Fruit fly (Drosophila melanogaster) whole organism, prepupa: ENCODE measurements around the gene Sol1.

Source experiments
- CG1621 ChIP-seq: fragments of 200-800 bp; sonication (Bioruptor generic); optimal IDR thresholded peaks from 3 replicates; lab custom pipeline; 2018; ENCODE audit warnings: missing biosample characterization, mild to moderate bottlenecking, missing genetic modification characterization
- CG3032 ChIP-seq: fragments of 200-800 bp; optimal IDR thresholded peaks from 2 replicates; lab custom pipeline; 2019; ENCODE audit warnings: missing biosample characterization, mild to moderate bottlenecking, missing genetic modification characterization, moderate library complexity
- CG31627 ChIP-seq: fragments of 200-800 bp; sonication (Bioruptor generic); optimal IDR thresholded peaks from 3 replicates; lab custom pipeline; 2016; ENCODE audit warnings: missing biosample characterization, missing genetic modification characterization
- CG6276 ChIP-seq: fragments of 200-800 bp; sonication (Bioruptor generic); optimal IDR thresholded peaks from 2 replicates; lab custom pipeline; 2017; ENCODE audit warnings: missing biosample characterization, mild to moderate bottlenecking, missing genetic modification characterization
- CG6808 ChIP-seq: fragments of 200-800 bp; sonication (Bioruptor generic); optimal IDR thresholded peaks from 3 replicates; lab custom pipeline; 2017; ENCODE audit warnings: missing biosample characterization, missing genetic modification characterization, mild to moderate bottlenecking, moderate library complexity, missing genetic modification reagents
- CG6854 ChIP-seq: fragments of 200-800 bp; sonication (Bioruptor generic); optimal IDR thresholded peaks from 2 replicates; lab custom pipeline; 2017; ENCODE audit warnings: missing biosample characterization, mild to moderate bottlenecking, missing genetic modification characterization
- CG7368 ChIP-seq: fragments of 200-800 bp; sonication (Bioruptor generic); optimal IDR thresholded peaks from 3 replicates; lab custom pipeline; 2016; ENCODE audit warnings: missing biosample characterization, missing genetic modification characterization
- CG8319 ChIP-seq: fragments of 200-800 bp; sonication (Bioruptor generic); optimal IDR thresholded peaks from 3 replicates; lab custom pipeline; 2016; ENCODE audit warnings: missing biosample characterization, missing genetic modification characterization
- CG9139 ChIP-seq: fragments of 200-800 bp; sonication (Bioruptor generic); optimal IDR thresholded peaks from 3 replicates; lab custom pipeline; 2017; ENCODE audit warnings: missing biosample characterization, mild to moderate bottlenecking, missing genetic modification characterization
- Eip75B ChIP-seq: fragments of 200-800 bp; sonication (Bioruptor generic); optimal IDR thresholded peaks from 3 replicates; lab custom pipeline; 2016; ENCODE audit warnings: missing biosample characterization, missing genetic modification characterization
- Eip78C ChIP-seq: fragments of 200-800 bp; sonication (Bioruptor generic); peaks from one replicate; lab custom pipeline; 2016; ENCODE audit warnings: missing biosample characterization, missing genetic modification characterization
- Eip93F ChIP-seq: fragments of 200-800 bp; sonication (Bioruptor generic); optimal IDR thresholded peaks from 2 replicates; lab custom pipeline; 2016; ENCODE audit warnings: missing biosample characterization, mild to moderate bottlenecking, missing genetic modification characterization
- Ets96B ChIP-seq: fragments of 200-800 bp; optimal IDR thresholded peaks from 2 replicates; lab custom pipeline; 2019; ENCODE audit warnings: missing biosample characterization, mild to moderate bottlenecking, missing genetic modification characterization, moderate library complexity
- Hr4 ChIP-seq: fragments of 200-800 bp; sonication (Bioruptor generic); optimal IDR thresholded peaks from 3 replicates; lab custom pipeline; 2016; ENCODE audit warnings: missing biosample characterization, missing genetic modification characterization
- Lpt ChIP-seq: fragments of 200-800 bp; sonication (Bioruptor generic); optimal IDR thresholded peaks from 3 replicates; lab custom pipeline; 2016; ENCODE audit warnings: missing biosample characterization, missing genetic modification characterization
- Met ChIP-seq: fragments of 200-800 bp; sonication (Bioruptor generic); optimal IDR thresholded peaks from 3 replicates; lab custom pipeline; 2016; ENCODE audit warnings: missing biosample characterization, missing genetic modification characterization
- Sox102F ChIP-seq: fragments of 200-800 bp; sonication (Bioruptor generic); optimal IDR thresholded peaks from 2 replicates; lab custom pipeline; 2016; ENCODE audit warnings: missing biosample characterization, mild to moderate bottlenecking, missing genetic modification characterization
- Sox15 ChIP-seq: fragments of 200-800 bp; sonication (Bioruptor generic); optimal IDR thresholded peaks from 3 replicates; lab custom pipeline; 2016; ENCODE audit warnings: missing biosample characterization, missing genetic modification characterization
- achi ChIP-seq: fragments of 200-800 bp; sonication (Bioruptor generic); optimal IDR thresholded peaks from 3 replicates; lab custom pipeline; 2016; ENCODE audit warnings: missing biosample characterization, missing genetic modification characterization
- esn ChIP-seq: fragments of 200-800 bp; sonication (Bioruptor generic); optimal IDR thresholded peaks from 2 replicates; lab custom pipeline; 2016; ENCODE audit warnings: missing biosample characterization, mild to moderate bottlenecking, missing genetic modification characterization, moderate library complexity
- fd59A ChIP-seq: fragments of 200-800 bp; sonication (Bioruptor generic); optimal IDR thresholded peaks from 2 replicates; lab custom pipeline; 2017; ENCODE audit warnings: missing biosample characterization, mild to moderate bottlenecking, missing genetic modification characterization, missing genetic modification reagents
- fkh ChIP-seq: fragments of 200-800 bp; sonication (Bioruptor generic); optimal IDR thresholded peaks from 3 replicates; lab custom pipeline; 2017; ENCODE audit warnings: missing biosample characterization, mild to moderate bottlenecking, missing genetic modification characterization, moderate library complexity
- net ChIP-seq: fragments of 200-800 bp; sonication (Bioruptor generic); optimal IDR thresholded peaks from 3 replicates; lab custom pipeline; 2016; ENCODE audit warnings: missing biosample characterization, missing genetic modification characterization
- pdm3 ChIP-seq: fragments of 200-800 bp; sonication (Bioruptor generic); optimal IDR thresholded peaks from 3 replicates; lab custom pipeline; 2016; ENCODE audit warnings: missing biosample characterization, missing genetic modification characterization
- salr ChIP-seq, 2 experiments: fragments of 200-800 bp; sonication (Bioruptor generic); optimal IDR thresholded peaks; 3 replicates each; lab custom pipeline; 2016 to 2018; ENCODE audit warnings: missing biosample characterization in 2 of 2, missing genetic modification characterization in 2 of 2, mild to moderate bottlenecking in 1 of 2
- ss ChIP-seq, 2 experiments: fragments of 200-800 bp; sonication (Bioruptor generic); optimal IDR thresholded peaks; 2 replicates in 1 of 2; 3 replicates in 1 of 2; lab custom pipeline; 2017 to 2018; ENCODE audit warnings: mild to moderate bottlenecking in 2 of 2, missing biosample characterization in 2 of 2, missing genetic modification characterization in 2 of 2, moderate library complexity in 1 of 2
- svp ChIP-seq: fragments of 200-800 bp; sonication (Bioruptor generic); peaks from one replicate; lab custom pipeline; 2016; ENCODE audit warnings: missing biosample characterization, missing genetic modification characterization
- vri ChIP-seq: fragments of 200-800 bp; sonication (Bioruptor generic); optimal IDR thresholded peaks from 3 replicates; lab custom pipeline; 2016; ENCODE audit warnings: missing biosample characterization, mild to moderate bottlenecking, missing genetic modification characterization

The Sol1 gene

DNA sequence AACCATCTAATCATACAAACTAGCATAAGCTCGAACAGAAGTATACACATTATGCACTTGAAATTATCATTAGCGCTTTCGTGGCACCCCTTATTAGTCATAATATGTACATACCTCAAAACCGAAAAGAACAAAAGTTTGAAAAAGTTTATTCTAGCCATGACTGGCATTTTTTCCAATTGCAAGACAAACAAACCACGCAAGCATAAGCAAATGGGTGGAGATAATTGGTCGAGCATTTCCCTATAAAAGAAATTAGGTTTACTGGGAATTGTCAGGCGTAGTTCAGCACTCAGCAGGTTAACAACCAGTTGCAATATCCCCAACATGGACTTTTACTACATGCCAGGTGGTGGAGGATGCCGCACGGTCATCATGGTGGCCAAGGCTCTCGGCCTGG is 14.4 kb upstream of the Sol1 start, which contains the start of gene GstD2:
Gene GstD2 (plus strand): TSS at position 301 of the 400 bp plus-strand sequence.
- TF ChIP-seq pdm3 (GFP tag; lab: Kevin White, UChicago): no peak
- TF ChIP-seq Eip78C (GFP tag; lab: Kevin White, UChicago): peak; percentile 7

DNA sequence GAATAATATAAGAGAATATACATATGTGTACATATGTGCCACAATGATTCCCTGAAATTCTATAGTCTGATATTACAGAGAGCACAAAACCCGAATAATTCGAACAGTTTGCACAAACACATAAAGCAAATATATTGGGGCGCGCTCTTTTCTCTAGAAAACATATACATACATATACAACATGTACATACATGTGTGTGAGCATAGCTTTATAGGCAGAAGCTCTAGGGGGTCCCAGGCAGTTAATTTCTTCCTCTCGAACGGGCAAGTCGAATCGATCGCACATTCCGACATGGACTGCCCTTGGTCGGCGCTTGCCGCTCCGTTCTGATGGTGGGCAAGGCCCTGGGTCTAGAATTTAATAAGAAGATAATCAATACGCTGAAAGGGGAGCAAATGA is 13.2 kb upstream of the Sol1 start, which contains the start of gene GstD3:
Gene GstD3 (plus strand): TSS at position 269 of the 400 bp plus-strand sequence.
- TF ChIP-seq svp (GFP tag; lab: Kevin White, UChicago) (peak; percentile 60), Eip78C (GFP tag; lab: Kevin White, UChicago) (peak; percentile 4), achi (GFP tag; lab: Kevin White, UChicago) (no peak)

DNA sequence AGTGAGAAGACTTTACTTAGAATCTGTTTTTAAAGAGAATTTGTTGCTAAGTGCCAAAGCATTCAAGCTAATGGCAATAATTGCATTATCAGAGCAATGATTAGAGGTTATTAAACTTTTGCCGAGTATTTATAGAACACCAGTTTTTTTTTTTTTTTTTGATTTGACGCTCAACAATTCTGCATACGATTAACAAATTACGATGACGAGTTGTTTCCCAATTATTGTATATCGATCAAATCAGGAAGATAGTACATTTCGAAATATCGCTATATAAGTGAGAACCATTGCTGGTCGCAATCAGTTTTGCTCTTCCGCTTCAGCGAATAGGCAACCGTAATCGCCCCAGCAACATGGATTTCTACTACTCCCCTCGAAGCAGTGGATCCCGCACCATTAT is 12.2 kb upstream of the Sol1 start, which contains the start of gene GstD4:
Gene GstD4 (plus strand): TSS at position 301 of the 400 bp plus-strand sequence.
- TF ChIP-seq fd59A (GFP tag; lab: Kevin White, UChicago) (no peak), Sox15 (GFP tag; lab: Kevin White, UChicago) (no peak), esn (GFP tag; lab: Kevin White, UChicago) (no peak), fkh (GFP tag; lab: Kevin White, UChicago) (no peak), CG9139 (GFP tag; lab: Kevin White, UChicago) (no peak), ss (GFP tag; optimal IDR thresholded peaks at IDR 0.05; lab: Kevin White, UChicago) (no peak)

dm6 chr3R:12375258-12375783 is 10.7 kb upstream of the Sol1 start, which contains the start of gene GstD5:
Gene GstD5, plus strand, starts transcription at chr3R:12375733.
- TF ChIP-seq CG3032 (tag; lab: Kevin White, UChicago) (no peak), fkh (GFP tag; lab: Kevin White, UChicago) (peak; percentile 23), Eip78C (GFP tag; lab: Kevin White, UChicago) (peak; percentile 6)

DNA sequence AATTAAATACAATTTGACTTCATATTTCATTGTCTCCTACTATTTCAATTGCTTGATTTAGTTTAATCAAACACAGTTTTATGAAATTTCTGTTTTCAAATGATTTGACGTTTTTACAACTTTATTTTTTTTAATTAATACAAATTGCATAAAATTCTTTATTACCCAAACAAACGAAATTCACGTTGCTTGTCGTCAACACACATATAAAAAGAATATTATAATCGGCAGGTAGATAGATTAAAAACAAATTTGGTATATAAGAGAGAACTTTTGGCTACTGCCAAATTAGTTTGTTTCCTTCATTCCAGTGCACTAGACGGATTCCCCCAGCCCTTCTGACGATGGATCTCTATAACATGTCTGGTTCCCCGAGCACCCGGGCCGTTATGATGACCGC is 9.2 kb upstream of the Sol1 start, which contains the start of gene GstD6:
Gene GstD6 (plus strand): TSS at position 301 of the 400 bp plus-strand sequence.
- no peak for TF ChIP-seq CG7368 (GFP tag; lab: Kevin White, UChicago)

DNA sequence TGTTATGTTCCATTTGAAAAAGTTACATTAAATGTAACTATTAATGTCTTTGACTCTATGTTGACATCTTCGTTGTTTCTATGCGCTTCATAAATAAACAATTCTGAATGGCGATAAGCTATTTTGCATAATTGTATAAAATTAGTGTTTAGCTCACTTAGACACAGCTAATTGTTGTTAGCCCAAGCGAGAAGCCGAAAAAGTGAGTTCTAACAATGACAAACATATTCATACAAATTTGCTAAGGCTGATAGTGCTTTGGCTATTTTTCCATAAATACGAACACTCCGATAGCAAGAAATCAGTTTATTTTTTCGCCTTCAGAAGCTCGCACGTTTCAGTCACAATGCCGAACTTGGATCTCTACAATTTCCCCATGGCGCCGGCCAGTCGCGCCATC is 7.8 kb upstream of the Sol1 start, which contains the start of gene GstD7:
Gene GstD7 (plus strand): TSS at position 301 of the 400 bp plus-strand sequence.
- TF ChIP-seq CG6808 (GFP tag; lab: Kevin White, UChicago) (no peak), CG1621 (tag; lab: Kevin White, UChicago) (no peak), net (GFP tag; lab: Kevin White, UChicago) (no peak), Sox102F (GFP tag; lab: Kevin White, UChicago) (no peak), CG7368 (GFP tag; lab: Kevin White, UChicago) (no peak), ss (GFP tag; optimal IDR thresholded peaks at IDR 0.05; lab: Kevin White, UChicago) (no peak), Eip75B (GFP tag; lab: Kevin White, UChicago) (no peak), achi (GFP tag; lab: Kevin White, UChicago) (no peak), CG31627 (GFP tag; lab: Kevin White, UChicago) (no peak), salr (GFP tag; optimal IDR thresholded peaks at IDR 0.05; lab: Kevin White, UChicago) (no peak), Eip93F (no peak), CG6276 (GFP tag; lab: Kevin White, UChicago) (no peak), CG6854 (GFP tag; lab: Kevin White, UChicago) (no peak), Lpt (no peak), esn (GFP tag; lab: Kevin White, UChicago) (no peak), CG8319 (no peak), Ets96B (no peak), vri (GFP tag; lab: Kevin White, UChicago) (no peak), svp (GFP tag; lab: Kevin White, UChicago) (no peak), Eip78C (GFP tag; lab: Kevin White, UChicago) (no peak)

DNA sequence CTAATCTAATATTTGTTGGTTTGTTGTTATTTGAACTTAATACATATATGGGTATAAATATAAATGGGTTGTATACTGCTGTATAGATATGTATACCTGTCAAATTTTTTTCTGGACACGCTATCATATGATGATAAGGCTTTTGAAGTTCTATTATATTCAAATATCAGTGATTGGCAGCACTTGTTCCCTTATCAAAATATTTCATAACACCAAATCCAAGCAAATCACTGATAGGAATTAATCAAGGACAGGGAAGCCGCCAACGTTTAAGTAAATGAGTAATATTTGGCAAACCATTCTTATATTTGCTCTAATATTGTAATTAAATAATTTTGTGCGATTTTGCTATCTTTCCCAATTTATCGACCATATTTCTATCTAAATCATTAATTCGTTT is 6.8 kb upstream of the Sol1 start:
- TF ChIP-seq Met (no peak), CG31627 (GFP tag; lab: Kevin White, UChicago) (no peak), Hr4 (no peak), vri (GFP tag; lab: Kevin White, UChicago) (peak; percentile 84)
